Fruit fly (Drosophila melanogaster): ENCODE measurements around the gene CG44836.

The CG44836 gene

DNA sequence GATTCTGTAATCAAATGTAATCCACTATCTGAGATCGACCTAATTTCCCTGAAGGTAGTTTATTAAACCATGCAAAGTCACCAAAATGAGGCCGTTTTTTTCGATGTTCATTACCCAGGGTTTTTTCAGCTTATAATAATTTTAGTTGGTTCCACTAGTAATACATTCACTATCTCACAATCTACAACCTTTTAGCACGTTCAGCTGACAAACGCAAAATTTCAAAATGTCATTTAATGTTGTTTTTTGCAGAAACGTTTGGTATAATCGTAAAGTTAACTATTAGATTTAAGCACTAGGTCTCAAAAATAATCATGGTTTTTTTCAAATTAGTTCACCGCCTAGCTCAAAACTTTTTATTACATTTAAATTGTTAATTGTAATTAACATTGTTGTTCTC is at the start of gene CG44836:
CG44836 (minus strand) TSS at position 101 of the 400 bp plus-strand sequence.
- no peak for TF ChIP-seq CTCF (optimal IDR thresholded peaks at IDR 0.05)
- no peak for TF ChIP-seq CG8478 (optimal IDR thresholded peaks at IDR 0.05)

DNA sequence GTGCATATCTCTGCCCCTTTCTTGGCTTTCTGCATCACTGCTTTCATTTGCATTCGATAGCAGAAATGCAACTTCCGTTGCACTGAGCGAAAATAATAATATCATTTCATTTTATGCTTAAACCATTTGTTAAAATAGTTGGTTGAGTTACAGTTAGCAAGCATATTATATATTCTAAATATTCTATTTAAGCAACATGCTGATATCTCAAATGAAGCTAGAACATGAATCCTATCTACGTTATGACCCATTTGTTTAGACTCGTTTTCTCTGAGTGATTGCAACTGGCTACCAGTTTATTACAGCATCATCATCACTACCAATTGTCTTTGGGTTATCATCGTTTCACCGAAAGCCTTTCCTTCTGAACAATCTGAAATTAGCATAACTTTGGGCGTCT is 42.6 kb upstream of the CG44836 start:
- TF ChIP-seq CG8478 (optimal IDR thresholded peaks at IDR 0.05), result no peak
- no peak for TF ChIP-seq CTCF (optimal IDR thresholded peaks at IDR 0.05)

DNA sequence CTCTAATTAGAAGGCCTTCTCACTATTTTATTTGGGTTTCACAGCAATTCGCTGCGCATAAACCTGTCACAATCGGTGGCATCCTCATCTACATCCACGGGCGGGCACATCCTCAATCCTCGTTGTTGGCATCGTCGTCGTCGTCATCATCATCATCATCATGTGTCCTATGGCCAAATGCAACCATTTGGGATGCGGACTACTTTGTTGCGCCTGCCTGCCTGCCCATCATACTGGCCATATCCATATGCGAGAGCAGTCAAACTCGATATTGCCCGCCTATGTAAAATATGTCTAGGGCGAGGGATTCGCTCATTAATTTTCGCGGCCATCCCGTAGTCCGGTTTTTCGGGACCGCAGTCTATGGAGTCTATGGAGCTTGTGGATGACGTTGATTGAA is 37.2 kb upstream of the CG44836 start:
- TF ChIP-seq CTCF (optimal IDR thresholded peaks at IDR 0.05), result no peak
- no peak for TF ChIP-seq CG8478 (optimal IDR thresholded peaks at IDR 0.05)

DNA sequence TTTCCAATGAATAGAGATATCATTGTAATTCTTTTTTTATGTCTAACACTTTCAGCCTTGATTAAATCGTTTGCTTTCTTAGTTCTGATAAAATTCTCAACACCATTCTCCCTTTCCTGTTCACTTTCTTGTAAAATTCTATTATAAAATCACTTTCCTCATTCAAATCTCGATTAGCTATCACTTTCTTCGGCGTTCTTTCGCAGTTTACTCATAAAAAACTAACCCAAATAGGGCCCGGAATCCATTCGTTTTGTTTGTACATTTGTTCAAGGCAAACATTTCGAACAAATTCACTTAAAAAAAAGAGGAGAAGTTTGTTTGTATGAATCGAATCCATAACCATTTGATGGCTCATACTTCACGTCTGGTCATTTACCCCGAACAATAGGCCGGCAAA is 33.5 kb upstream of the CG44836 start:
- TF ChIP-seq CG8478 (optimal IDR thresholded peaks at IDR 0.05) (no peak), CTCF (optimal IDR thresholded peaks at IDR 0.05) (no peak)

DNA sequence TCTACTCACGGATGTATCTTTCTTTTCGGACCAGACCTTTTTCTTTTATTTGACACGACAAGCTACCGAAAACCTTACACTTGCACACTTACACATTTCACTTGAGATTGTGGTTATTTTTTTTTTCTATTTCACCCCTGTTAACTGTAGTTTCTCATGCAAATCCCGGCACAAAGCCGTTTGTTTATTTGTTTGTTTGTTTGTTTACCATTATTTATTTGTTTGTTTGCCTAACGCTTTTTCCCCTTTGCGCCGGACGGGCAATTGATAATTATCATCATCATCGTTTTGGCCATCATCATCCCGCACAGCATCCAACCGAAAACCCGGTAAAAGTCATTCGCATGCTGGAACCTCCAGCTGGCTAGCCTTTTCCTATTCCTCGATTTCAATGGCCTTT is 31.0 kb upstream of the CG44836 start:
- TF ChIP-seq CG8478 (optimal IDR thresholded peaks at IDR 0.05) (no peak), CTCF (optimal IDR thresholded peaks at IDR 0.05) (no peak)

DNA sequence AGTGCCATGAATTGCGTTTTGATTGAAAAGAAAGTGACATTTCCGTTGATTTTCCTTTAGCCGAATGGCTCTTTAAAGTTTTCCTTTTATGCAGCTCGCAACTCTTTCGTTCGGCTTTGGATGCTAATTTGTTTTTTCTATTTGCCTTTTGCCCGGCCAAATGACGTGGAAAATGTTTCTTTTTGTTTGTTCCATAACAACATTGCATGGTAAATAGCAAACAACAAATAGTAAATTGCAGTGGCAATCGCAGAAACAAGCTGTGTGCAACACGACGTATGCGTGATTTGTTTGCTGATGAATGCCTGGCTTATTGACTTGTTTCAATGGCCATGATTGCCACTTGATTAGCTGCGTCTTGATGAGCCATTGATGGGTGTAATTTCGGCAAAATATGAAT is 29.4 kb upstream of the CG44836 start:
- TF ChIP-seq CG8478 (optimal IDR thresholded peaks at IDR 0.05) (no peak), CTCF (optimal IDR thresholded peaks at IDR 0.05) (no peak)

DNA sequence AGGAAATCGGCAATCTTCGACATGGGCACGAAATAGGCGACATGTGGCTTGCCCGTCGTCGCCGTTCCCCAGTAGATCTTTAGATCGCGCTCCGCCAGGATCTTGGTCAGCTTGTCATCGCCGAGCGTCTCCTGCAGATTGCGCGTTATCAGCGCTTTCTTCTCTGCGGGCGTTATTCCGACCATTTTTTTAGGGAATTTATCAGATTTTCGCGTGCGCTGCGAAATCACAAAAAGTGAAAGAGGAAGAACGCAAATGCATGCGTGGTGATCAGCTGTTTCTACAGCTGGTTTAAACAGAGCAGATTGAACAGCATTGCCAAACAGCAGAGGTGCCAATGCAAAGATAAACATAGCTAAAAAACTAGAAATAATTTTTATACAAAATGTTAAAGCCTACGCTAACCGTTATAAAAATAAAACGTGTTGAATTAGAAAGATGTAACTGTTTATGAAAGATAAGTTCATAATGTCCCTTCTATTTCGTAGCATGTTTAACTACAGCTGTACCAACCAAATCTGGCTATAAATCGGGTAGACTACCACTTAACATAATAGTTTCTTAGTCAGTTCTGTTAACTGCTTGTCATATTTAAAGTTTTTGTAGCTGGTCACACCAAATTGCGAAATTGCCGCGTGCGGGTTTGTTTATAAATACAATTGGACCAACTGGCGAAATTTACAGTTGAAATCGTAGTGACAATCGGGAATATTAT is 19.1 kb upstream of the CG44836 start, which contains the start of the genes TyrRS and CG33158:
TyrRS (minus strand) TSS at position 244 of the 715 bp plus-strand sequence.
CG33158 (plus strand) TSS at position 539 of the 715 bp plus-strand sequence.
- TF ChIP-seq CG8478 (optimal IDR thresholded peaks at IDR 0.05), result no peak
- TF ChIP-seq CTCF (optimal IDR thresholded peaks at IDR 0.05), result no peak

DNA sequence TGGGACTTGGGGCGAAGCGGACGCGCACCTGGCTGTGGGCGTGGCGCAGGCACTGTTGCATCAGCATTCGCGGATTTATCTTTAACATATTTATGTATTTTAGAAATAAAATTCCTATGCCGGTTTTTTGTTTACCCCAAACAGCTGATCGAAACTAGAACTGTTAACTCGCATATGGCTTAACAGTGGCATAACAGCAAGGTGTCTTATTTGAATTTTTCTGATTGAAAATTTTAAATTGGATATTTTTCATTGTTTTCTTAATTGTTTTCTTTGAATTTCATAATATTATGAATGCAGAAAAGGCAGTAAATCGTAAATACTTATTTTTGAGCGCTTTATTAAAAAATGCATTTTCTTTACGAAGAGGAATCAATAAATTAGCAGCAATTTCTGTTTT is 16.9 kb upstream of the CG44836 start, which contains the start of gene GluRS-m:
GluRS-m (minus strand) TSS at position 154 of the 400 bp plus-strand sequence.
- TF ChIP-seq CG8478 (optimal IDR thresholded peaks at IDR 0.05) (no peak), CTCF (optimal IDR thresholded peaks at IDR 0.05) (no peak)

DNA sequence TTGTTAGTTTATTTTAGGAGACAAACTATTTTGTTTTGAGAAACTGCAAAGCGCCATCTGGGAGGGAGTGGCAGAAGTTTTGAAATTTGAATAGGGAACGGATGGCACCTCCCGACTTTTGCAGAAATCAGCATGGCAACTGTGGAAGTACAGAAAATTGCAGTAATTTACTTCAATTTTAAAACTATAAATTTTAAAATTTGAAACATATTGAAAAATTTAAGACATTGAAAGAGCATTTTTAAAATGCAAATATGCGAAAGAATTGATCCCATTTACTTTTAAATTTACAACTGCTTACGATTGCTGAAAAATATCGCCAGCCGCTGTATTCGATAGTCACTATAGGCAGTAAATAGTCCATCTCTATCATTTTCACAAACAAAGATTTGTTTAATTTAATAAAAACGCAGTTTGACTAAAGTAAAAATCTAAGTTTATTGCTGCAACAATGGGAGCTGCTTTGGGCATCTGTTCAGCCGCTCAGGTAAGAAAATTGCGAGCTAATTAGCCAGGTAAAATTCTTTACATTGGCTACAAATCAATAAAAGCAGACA is 12.4 kb upstream of the CG44836 start, which contains the start of gene Serinc:
Serinc (plus strand) TSS at position 329 of the 557 bp plus-strand sequence.
- no peak for TF ChIP-seq CG8478 (optimal IDR thresholded peaks at IDR 0.05)
- peak; percentile 68 to 92 for TF ChIP-seq CTCF (optimal IDR thresholded peaks at IDR 0.05)

DNA sequence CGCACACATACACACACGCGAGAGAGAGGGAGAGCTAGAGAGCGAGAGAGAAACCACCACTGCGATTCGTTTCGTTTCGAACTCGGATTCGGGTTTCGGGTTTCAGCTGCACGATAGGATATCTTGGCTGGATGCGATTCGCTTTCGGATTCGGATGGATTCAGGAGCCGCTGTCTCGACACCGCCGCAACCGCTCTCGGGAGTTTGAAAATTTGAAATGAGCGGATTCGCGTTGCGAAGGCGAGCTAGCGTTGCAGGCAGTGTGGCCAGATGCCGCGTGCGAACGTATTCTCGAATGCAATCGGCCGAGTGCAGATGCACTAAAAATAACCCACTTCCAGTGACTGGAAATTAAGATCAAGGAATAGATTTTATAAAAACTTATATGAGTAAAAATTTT is 11.5 kb upstream of the CG44836 start, which contains the start of gene fax:
fax (minus strand) TSS at position 263 of the 400 bp plus-strand sequence.
- TF ChIP-seq CG8478 (optimal IDR thresholded peaks at IDR 0.05) (no peak), CTCF (optimal IDR thresholded peaks at IDR 0.05) (peak in 1 of 2 experiments; percentile 60)

DNA sequence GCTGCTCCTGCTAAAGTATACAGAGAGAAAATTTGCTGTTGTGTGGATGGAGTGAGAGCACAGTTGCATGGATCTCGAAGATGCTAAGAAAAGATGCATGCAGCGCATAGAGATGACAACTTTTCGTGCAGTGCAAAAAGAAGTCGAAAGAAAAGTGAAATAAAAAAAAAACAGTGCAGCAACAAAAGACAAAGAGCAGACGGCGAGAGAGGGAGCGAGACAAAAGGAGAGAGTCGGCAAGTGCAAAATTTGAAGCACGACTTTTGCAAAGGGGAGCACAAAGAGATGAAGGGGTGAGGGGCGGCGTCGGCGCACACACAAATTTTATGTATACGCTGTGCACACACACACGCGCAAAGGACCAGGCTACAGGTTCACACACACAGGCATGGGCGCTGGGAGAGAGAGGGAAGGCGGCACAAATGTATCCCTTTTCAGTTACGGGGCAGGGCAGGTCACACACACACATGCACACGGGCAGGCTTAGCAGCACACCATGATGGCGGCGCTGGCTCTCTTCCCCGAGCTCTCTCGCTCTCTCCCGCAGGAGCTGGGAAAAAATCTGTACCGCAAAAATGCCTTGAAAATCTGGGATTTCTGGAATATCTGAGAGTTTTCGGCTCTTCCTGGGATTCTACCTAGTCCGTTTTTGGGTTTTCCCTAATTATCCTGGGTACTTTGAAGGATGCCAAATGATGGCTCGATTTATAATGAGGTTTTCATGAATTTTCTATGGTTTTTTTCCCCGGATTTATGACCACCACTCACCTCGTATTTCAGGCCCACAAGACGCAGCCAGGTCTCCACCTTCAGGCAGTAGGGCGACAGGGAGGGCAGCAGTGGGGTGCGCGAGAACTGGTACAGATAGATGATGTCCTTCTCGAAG is 10.4 kb upstream of the CG44836 start:
- TF ChIP-seq CG8478 (optimal IDR thresholded peaks at IDR 0.05) (no peak), CTCF (optimal IDR thresholded peaks at IDR 0.05) (no peak)

DNA sequence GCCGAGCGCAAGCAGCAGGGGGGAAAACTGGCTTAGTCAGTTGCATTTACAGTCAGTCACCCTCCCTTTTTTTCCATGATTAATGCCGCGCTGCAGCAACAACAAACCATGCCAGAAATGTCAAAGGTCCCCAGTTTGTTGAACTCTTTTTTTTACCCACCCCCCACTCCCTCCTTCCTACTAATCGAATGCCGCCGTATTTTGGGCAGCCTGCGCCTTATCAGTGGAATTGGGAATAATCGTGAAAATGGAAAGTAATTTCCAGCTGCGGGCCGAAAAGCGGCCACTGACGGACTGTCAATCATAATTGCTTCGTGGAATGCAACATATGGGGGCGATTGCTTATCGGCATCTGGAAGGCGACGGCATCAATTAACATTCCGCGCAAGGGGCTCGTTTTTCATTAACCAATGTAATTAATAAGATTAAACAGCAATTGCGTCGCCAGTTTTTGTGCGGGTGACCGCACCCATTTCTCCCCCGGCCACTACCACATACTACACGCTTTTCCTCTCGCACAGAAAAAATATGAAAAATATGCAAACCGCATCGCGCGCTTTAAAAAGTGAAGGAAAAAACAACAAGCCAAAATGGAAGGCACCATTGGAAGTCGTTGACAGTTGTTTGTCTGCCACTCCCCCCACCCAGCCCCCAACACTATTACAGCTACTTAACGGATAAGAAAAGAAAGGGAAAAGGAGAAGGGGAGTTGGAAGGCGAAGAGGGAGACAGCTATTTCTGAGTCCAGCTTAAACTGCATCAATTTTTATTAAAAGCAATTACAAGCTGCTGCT is 9.6 kb upstream of the CG44836 start:
- TF ChIP-seq CG8478 (optimal IDR thresholded peaks at IDR 0.05) (no peak), CTCF (optimal IDR thresholded peaks at IDR 0.05) (no peak)

DNA sequence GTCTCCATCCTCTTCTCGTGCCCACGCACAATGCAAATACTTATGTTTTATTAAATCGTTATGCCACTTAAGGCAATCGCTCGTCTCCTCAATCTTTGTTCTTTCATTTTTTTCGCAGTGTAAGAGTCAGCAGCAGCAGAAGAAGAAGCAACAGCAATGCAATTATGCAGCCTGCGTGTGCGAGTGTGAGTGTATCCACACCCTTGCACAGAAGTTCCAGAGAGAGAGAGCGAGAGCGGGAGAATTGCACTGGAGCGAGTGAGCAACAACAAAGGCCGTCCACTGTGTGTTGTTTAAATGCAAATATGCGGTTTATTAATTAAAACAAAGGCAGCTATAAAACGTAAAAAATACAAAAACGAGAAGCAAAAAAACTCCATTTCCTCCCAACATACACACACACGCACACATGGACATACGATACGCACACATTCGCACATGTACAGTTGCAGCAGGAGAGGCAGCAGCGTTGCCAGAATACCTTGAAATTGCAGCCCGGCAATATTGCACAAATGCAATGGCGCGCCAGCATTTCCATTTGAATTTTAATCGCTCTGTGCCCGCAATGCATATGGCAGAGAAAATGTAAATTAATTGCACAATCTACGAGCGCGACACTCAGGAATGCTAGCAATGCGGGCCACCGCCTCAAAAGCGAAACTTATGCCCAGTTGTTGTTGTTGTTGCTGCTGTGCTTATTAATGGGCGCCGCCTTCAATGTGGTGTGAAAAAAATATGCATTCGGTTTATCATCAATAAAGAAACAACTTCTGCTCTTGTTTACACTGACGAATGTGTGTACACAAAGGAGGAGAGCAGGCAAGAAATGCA is 8.7 kb upstream of the CG44836 start:
- no peak for TF ChIP-seq CTCF (optimal IDR thresholded peaks at IDR 0.05)
- TF ChIP-seq CG8478 (optimal IDR thresholded peaks at IDR 0.05), result no peak
